Worm (Caenorhabditis elegans): Measurements from ENCODE around the gene ife-1.

DNA sequence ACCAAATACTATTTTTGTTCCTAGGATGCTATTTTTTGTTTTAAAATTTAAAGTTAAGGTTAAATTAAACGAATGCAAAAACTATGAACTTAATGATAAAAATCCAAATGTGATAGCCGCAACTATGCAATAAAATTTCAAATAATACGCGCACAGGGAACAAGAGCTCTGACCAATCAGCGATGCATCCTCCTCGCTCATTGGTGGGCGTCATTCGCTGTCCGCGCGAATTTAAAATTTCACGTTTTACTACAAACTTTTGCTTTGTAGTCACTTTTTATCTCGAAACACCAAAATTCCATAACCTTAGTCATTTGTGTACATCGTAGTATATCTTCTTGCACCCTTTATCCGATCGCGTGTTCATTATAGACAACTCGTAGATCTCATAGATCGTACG lies 39.9 kb downstream of the ife-1 start:
- TF ChIP-seq F44E2.7 (GFP tag; IDR thresholded peaks at IDR 0.05) (no peak), aly-2 (tag; optimal IDR thresholded peaks at IDR 0.05) (no peak), zfp-2 (tag; optimal IDR thresholded peaks at IDR 0.05) (no peak), pha-4 (GFP tag; IDR thresholded peaks at IDR 0.05) (no peak), pha-4 (tag; optimal IDR thresholded peaks at IDR 0.05) (no peak), snpc-4 (tag; optimal IDR thresholded peaks at IDR 0.05) (no peak), ctbp-1 (GFP tag; IDR thresholded peaks at IDR 0.05) (no peak), nhr-11 (tag; optimal IDR thresholded peaks at IDR 0.05) (no peak), mep-1 (tag; optimal IDR thresholded peaks at IDR 0.05) (no peak), lin-15B (tag; optimal IDR thresholded peaks at IDR 0.05) (no peak), aha-1 (tag) (no peak), zip-2 (tag; optimal IDR thresholded peaks at IDR 0.05) (no peak), ama-1 (optimal IDR thresholded peaks at IDR 0.05) (no peak)
